Fruit fly (Drosophila melanogaster) whole organism, wandering third instar larva: Measurements from ENCODE around the gene CG7387.

Experiments
- Abd-B ChIP-seq: fragments of >200 bp; optimal IDR thresholded peaks from 2 replicates; lab custom pipeline; 2017; ENCODE audit warnings: missing biosample characterization, missing genetic modification characterization
- CG32264 ChIP-seq: fragments of 200-800 bp; sonication (Bioruptor generic); optimal IDR thresholded peaks from 2 replicates; lab custom pipeline; 2016; ENCODE audit warnings: missing biosample characterization, missing genetic modification characterization
- CG9705 ChIP-seq: fragments of 200-800 bp; sonication (Bioruptor generic); optimal IDR thresholded peaks from 2 replicates; lab custom pipeline; 2018; ENCODE audit warnings: missing biosample characterization, mild to moderate bottlenecking, missing genetic modification characterization
- CrebA ChIP-seq: fragments of 200-800 bp; sonication (Bioruptor generic); optimal IDR thresholded peaks from 2 replicates; lab custom pipeline; 2016; ENCODE audit warnings: missing biosample characterization, mild to moderate bottlenecking, missing genetic modification characterization, borderline replicate concordance
- Dfd ChIP-seq: fragments of >200 bp; optimal IDR thresholded peaks from 2 replicates; lab custom pipeline; 2017; ENCODE audit warnings: missing biosample characterization, missing genetic modification characterization
- Dif ChIP-seq: fragments of 200-275, 200-300 bp; sonication (Bioruptor generic); optimal IDR thresholded peaks from 2 replicates; lab custom pipeline; 2018; ENCODE audit warnings: missing biosample characterization, missing genetic modification characterization; ENCODE audit not compliant: partially characterized antibody
- HLH106 ChIP-seq: fragments of 200-800 bp; optimal IDR thresholded peaks from 3 replicates; lab custom pipeline; 2019; ENCODE audit warnings: missing biosample characterization, mild to moderate bottlenecking, missing genetic modification characterization, moderate library complexity
- Hnf4 ChIP-seq: fragments of 200-800 bp; sonication (Bioruptor generic); optimal IDR thresholded peaks from 2 replicates; lab custom pipeline; 2016; ENCODE audit warnings: missing biosample characterization, mild to moderate bottlenecking, missing genetic modification characterization
- Hr83 ChIP-seq: fragments of 200-300 bp; sonication (Bioruptor generic); optimal IDR thresholded peaks from 2 replicates; lab custom pipeline; 2016; ENCODE audit warnings: missing biosample characterization, mild to moderate bottlenecking, missing genetic modification characterization, moderate library complexity; ENCODE audit not compliant: poor library complexity, severe bottlenecking
- Jra ChIP-seq: sonication (Bioruptor generic); optimal IDR thresholded peaks from 2 replicates; lab custom pipeline; 2016; ENCODE audit warnings: missing biosample characterization, missing genetic modification characterization
- Mio ChIP-seq: sonication (Bioruptor generic); optimal IDR thresholded peaks from 2 replicates; lab custom pipeline; 2016; ENCODE audit warnings: missing biosample characterization, missing genetic modification characterization
- OdsH ChIP-seq: fragments of 200-800 bp; sonication (Bioruptor generic); optimal IDR thresholded peaks from 2 replicates; lab custom pipeline; 2016; ENCODE audit warnings: missing biosample characterization, mild to moderate bottlenecking, missing genetic modification characterization
- Rel ChIP-seq, 2 experiments: fragments of 200-800 bp; sonication (Bioruptor generic) in 1 of 2; optimal IDR thresholded peaks; 2 replicates in 1 of 2; 3 replicates in 1 of 2; lab custom pipeline; 2016 to 2019; ENCODE audit warnings: mild to moderate bottlenecking in 2 of 2, missing biosample characterization in 2 of 2, missing genetic modification characterization in 2 of 2, moderate library complexity in 1 of 2
- Sp1 ChIP-seq: fragments of 200-800 bp; sonication (Bioruptor generic); optimal IDR thresholded peaks from 3 replicates; lab custom pipeline; 2019; ENCODE audit warnings: missing biosample characterization, mild to moderate bottlenecking, missing genetic modification characterization, moderate library complexity
- Vsx2 ChIP-seq: fragments of 200-300, 225-300 bp; sonication (Bioruptor generic); optimal IDR thresholded peaks from 2 replicates; lab custom pipeline; 2018; ENCODE audit warnings: missing biosample characterization, missing genetic modification characterization; ENCODE audit not compliant: partially characterized antibody
- br ChIP-seq: fragments of 200-800 bp; sonication (Bioruptor generic); optimal IDR thresholded peaks from 2 replicates; lab custom pipeline; 2016; ENCODE audit warnings: missing biosample characterization, missing genetic modification characterization
- dl ChIP-seq, 2 experiments: fragments of 175-275, 200-275 bp in 1 of 2; fragments of 200-275 bp in 1 of 2; sonication (Bioruptor generic); optimal IDR thresholded peaks; lab custom pipeline; 2018; ENCODE audit warnings: mild to moderate bottlenecking in 2 of 2, missing biosample characterization in 2 of 2, missing genetic modification characterization in 2 of 2, moderate library complexity in 2 of 2; ENCODE audit not compliant: partially characterized antibody in 2 of 2, insufficient read depth in 1 of 2
- dmrt93B ChIP-seq: fragments of 200-800 bp; sonication (Bioruptor generic); optimal IDR thresholded peaks from 2 replicates; lab custom pipeline; 2018; ENCODE audit warnings: missing biosample characterization, mild to moderate bottlenecking, missing genetic modification characterization
- dsf ChIP-seq: sonication (Bioruptor generic); optimal IDR thresholded peaks from 2 replicates; lab custom pipeline; 2016; ENCODE audit warnings: missing biosample characterization, missing genetic modification characterization, borderline replicate concordance
- ey ChIP-seq: fragments of 200-800 bp; sonication (Bioruptor generic); optimal IDR thresholded peaks from 2 replicates; lab custom pipeline; 2016; ENCODE audit warnings: missing biosample characterization, missing genetic modification characterization
- foxo ChIP-seq, 2 experiments: fragments of 200-800 bp; sonication (Bioruptor generic); optimal IDR thresholded peaks; 2 replicates in 1 of 2; 3 replicates in 1 of 2; lab custom pipeline; 2016 to 2017; ENCODE audit warnings: missing biosample characterization in 2 of 2, missing genetic modification characterization in 2 of 2
- fru ChIP-seq: fragments of 200-800 bp; sonication (Bioruptor generic); optimal IDR thresholded peaks from 3 replicates; lab custom pipeline; 2016; ENCODE audit warnings: missing biosample characterization, mild to moderate bottlenecking, missing genetic modification characterization
- h ChIP-seq: fragments of 200-800 bp; sonication (Bioruptor generic); optimal IDR thresholded peaks from 3 replicates; lab custom pipeline; 2016; ENCODE audit warnings: missing biosample characterization, mild to moderate bottlenecking, missing genetic modification characterization
- lola ChIP-seq: fragments of >200 bp; optimal IDR thresholded peaks from 2 replicates; lab custom pipeline; 2017; ENCODE audit warnings: missing biosample characterization, missing genetic modification characterization
- psq ChIP-seq: fragments of 200-800 bp; sonication (Bioruptor generic); optimal IDR thresholded peaks from 3 replicates; lab custom pipeline; 2017; ENCODE audit warnings: missing biosample characterization, mild to moderate bottlenecking, missing genetic modification characterization, moderate library complexity
- rgr ChIP-seq: fragments of 200-800 bp; sonication (Bioruptor generic); optimal IDR thresholded peaks from 3 replicates; lab custom pipeline; 2016; ENCODE audit warnings: missing biosample characterization, mild to moderate bottlenecking, missing genetic modification characterization
- sage ChIP-seq: fragments of 200-800 bp; sonication (Bioruptor generic); optimal IDR thresholded peaks from 2 replicates; lab custom pipeline; 2016; ENCODE audit warnings: missing biosample characterization, mild to moderate bottlenecking, missing genetic modification characterization
- sv ChIP-seq: fragments of 200-800 bp; sonication (Bioruptor generic); optimal IDR thresholded peaks from 3 replicates; lab custom pipeline; 2016; ENCODE audit warnings: missing biosample characterization, missing genetic modification characterization
- tai ChIP-seq: sonication (Bioruptor generic); optimal IDR thresholded peaks from 2 replicates; lab custom pipeline; 2016; ENCODE audit warnings: missing biosample characterization, missing genetic modification characterization
- usp ChIP-seq: fragments of >200 bp; optimal IDR thresholded peaks from 2 replicates; lab custom pipeline; 2017; ENCODE audit warnings: missing biosample characterization, missing genetic modification characterization
- woc ChIP-seq: sonication (Bioruptor generic); optimal IDR thresholded peaks from 2 replicates; lab custom pipeline; 2016; ENCODE audit warnings: missing biosample characterization, mild to moderate bottlenecking, missing genetic modification characterization

Gene CG7387

dm6 chr3L:8185263-8186227, 7.4 kb downstream of the CG7387 start:
- peak in 1 of 2 experiments; percentile 56 for TF ChIP-seq foxo (GFP tag; optimal IDR thresholded peaks at IDR 0.05; lab: Kevin White, UChicago)
- peak; percentile 47 for TF ChIP-seq rgr
- peak; percentile 50 for TF ChIP-seq woc
- TF ChIP-seq Sp1 (GFP tag; lab: Kevin White, UChicago): peak; percentile 33
- TF ChIP-seq sv (GFP tag; lab: Kevin White, UChicago): peak; percentile 60
- peak; percentile 45 for TF ChIP-seq psq
- no peak for TF ChIP-seq CrebA (GFP tag; lab: Kevin White, UChicago)
- peak; percentile 68 for TF ChIP-seq Jra (GFP tag; lab: Kevin White, UChicago)
- TF ChIP-seq sage (GFP tag; lab: Kevin White, UChicago): no peak
- peak; percentile 85 for TF ChIP-seq fru (GFP tag; lab: Kevin White, UChicago)
- TF ChIP-seq Dif (GFP tag; lab: Kevin White, UChicago): no peak
- TF ChIP-seq OdsH (GFP tag; lab: Kevin White, UChicago): peak; percentile 26
- TF ChIP-seq br (GFP tag; lab: Kevin White, UChicago): peak; percentile 56
- TF ChIP-seq Rel (GFP tag; optimal IDR thresholded peaks at IDR 0.05; lab: Kevin White, UChicago): no peak
- TF ChIP-seq Rel (tag; optimal IDR thresholded peaks at IDR 0.05; lab: Kevin White, UChicago): no peak
- TF ChIP-seq tai (GFP tag; lab: Kevin White, UChicago): no peak
- TF ChIP-seq Mio (GFP tag; lab: Kevin White, UChicago): no peak
- TF ChIP-seq Dfd (GFP tag; lab: Kevin White, UChicago): no peak
- TF ChIP-seq ey (GFP tag; lab: Kevin White, UChicago): peak; percentile 62
- TF ChIP-seq dmrt93B (GFP tag; lab: Kevin White, UChicago): no peak
- TF ChIP-seq Hnf4 (GFP tag; lab: Kevin White, UChicago): peak; percentile 50
- TF ChIP-seq usp (GFP tag; lab: Kevin White, UChicago): no peak
- TF ChIP-seq CG32264 (GFP tag; lab: Kevin White, UChicago): no peak
- peak; percentile 88 for TF ChIP-seq h
- no peak for TF ChIP-seq Vsx2 (GFP tag; lab: Kevin White, UChicago)
- peak; percentile 28 for TF ChIP-seq HLH106 (tag; lab: Kevin White, UChicago)

- TF ChIP-seq br (GFP tag; lab: Kevin White, UChicago) (no peak), Jra (GFP tag; lab: Kevin White, UChicago) (no peak), lola (GFP tag; lab: Kevin White, UChicago) (no peak), Sp1 (GFP tag; lab: Kevin White, UChicago) (no peak), Dfd (GFP tag; lab: Kevin White, UChicago) (no peak), sv (GFP tag; lab: Kevin White, UChicago) (no peak), CG9705 (GFP tag; lab: Kevin White, UChicago) (no peak), sage (GFP tag; lab: Kevin White, UChicago) (no peak), Hr83 (GFP tag; lab: Kevin White, UChicago) (no peak), Rel (GFP tag; optimal IDR thresholded peaks at IDR 0.05; lab: Kevin White, UChicago) (no peak), Rel (tag; optimal IDR thresholded peaks at IDR 0.05; lab: Kevin White, UChicago) (no peak), dsf (GFP tag; lab: Kevin White, UChicago) (no peak), foxo (GFP tag; optimal IDR thresholded peaks at IDR 0.05; lab: Kevin White, UChicago) (no peak), dl (GFP tag; optimal IDR thresholded peaks at IDR 0.05; lab: Kevin White, UChicago; ENCODE audit: insufficient read depth in 1 of 2, partially characterized antibody in 2 of 2) (no peak), CG32264 (GFP tag; lab: Kevin White, UChicago) (no peak), Abd-B (GFP tag; lab: Kevin White, UChicago) (no peak)
These were observed 12.3 kb downstream of the CG7387 start, which contains the start of the genes mthl7 and Uxs for dm6 chr3L:8180464-8181137. mthl7 (minus strand) TSS chr3L:8180514. Uxs (plus strand) TSS chr3L:8180923.
